Fruit fly (Drosophila melanogaster) whole organism, embryonic: Measurements from ENCODE around the gene CG5381.

ENCODE experiments used
- Antp ChIP-seq: fragments of 200-800 bp; sonication (Bioruptor generic); optimal IDR thresholded peaks from 3 replicates; lab custom pipeline; 2016; ENCODE audit warnings: missing biosample characterization, missing genetic modification characterization
- CG11085 ChIP-seq: fragments of 200-800 bp; sonication (Bioruptor generic); IDR thresholded peaks from 2 replicates; pipeline ENCODE4 v1.3.6; 2022; ENCODE audit warnings: missing biosample characterization, missing genetic modification characterization
- CG12104 ChIP-seq: fragments of 200-800 bp; sonication (Bioruptor generic); optimal IDR thresholded peaks from 3 replicates; lab custom pipeline; 2016; ENCODE audit warnings: missing biosample characterization, missing genetic modification characterization
- CG12299 ChIP-seq: fragments of 200-800 bp; sonication (Bioruptor generic); optimal IDR thresholded peaks from 2 replicates; lab custom pipeline; 2018; ENCODE audit warnings: missing biosample characterization, mild to moderate bottlenecking, missing genetic modification characterization
- CG13624 ChIP-seq: fragments of 200-800 bp; sonication (Bioruptor generic); optimal IDR thresholded peaks from 2 replicates; lab custom pipeline; 2016; ENCODE audit warnings: missing biosample characterization, missing genetic modification characterization
- CG13894 ChIP-seq: fragments of 200-800 bp; sonication (Bioruptor generic); optimal IDR thresholded peaks from 3 replicates; lab custom pipeline; 2018; ENCODE audit warnings: missing biosample characterization, mild to moderate bottlenecking, missing genetic modification characterization, moderate library complexity
- CG14860 ChIP-seq: fragments of 200-800 bp; sonication (Bioruptor generic); IDR thresholded peaks from 3 replicates; pipeline ENCODE4 v1.3.6; 2022; ENCODE audit warnings: missing biosample characterization, missing genetic modification characterization; ENCODE audit not compliant: partially characterized antibody
- CG15696 ChIP-seq: fragments of 200-800 bp; sonication (Bioruptor generic); optimal IDR thresholded peaks from 2 replicates; lab custom pipeline; 2019; ENCODE audit warnings: missing biosample characterization, mild to moderate bottlenecking, missing genetic modification characterization, moderate library complexity
- CG17328 ChIP-seq: fragments of 200-800 bp; sonication (Bioruptor generic); IDR thresholded peaks from 2 replicates; pipeline ENCODE4 v1.3.6; 2022; ENCODE audit warnings: missing biosample characterization, missing genetic modification characterization
- CG17385 ChIP-seq: fragments of 200-800 bp; sonication (Bioruptor generic); optimal IDR thresholded peaks from 3 replicates; lab custom pipeline; 2018; ENCODE audit warnings: missing biosample characterization, mild to moderate bottlenecking, missing genetic modification characterization
- CG3065 ChIP-seq: fragments of 200-800 bp; sonication (Bioruptor generic); optimal IDR thresholded peaks from 2 replicates; lab custom pipeline; 2016; ENCODE audit warnings: missing biosample characterization, missing genetic modification characterization
- CG33557 ChIP-seq: fragments of 200-800 bp; sonication (Bioruptor generic); optimal IDR thresholded peaks from 2 replicates; lab custom pipeline; 2019; ENCODE audit warnings: missing biosample characterization, mild to moderate bottlenecking, missing genetic modification characterization, moderate library complexity
- CG8290 ChIP-seq, 3 experiments: fragments of 200-800 bp; sonication (Bioruptor generic); optimal IDR thresholded peaks; 2 replicates each; lab custom pipeline; 2016 to 2019; ENCODE audit warnings: missing biosample characterization in 3 of 3, missing genetic modification characterization in 3 of 3, mild to moderate bottlenecking in 2 of 3, moderate library complexity in 1 of 3
- CG8388 ChIP-seq: fragments of 200-800 bp; sonication (Bioruptor generic); optimal IDR thresholded peaks from 2 replicates; lab custom pipeline; 2019; ENCODE audit warnings: missing biosample characterization, mild to moderate bottlenecking, missing genetic modification characterization, moderate library complexity
- CG9727 ChIP-seq: fragments of 200-800 bp; sonication (Bioruptor generic); optimal IDR thresholded peaks from 3 replicates; lab custom pipeline; 2017; ENCODE audit warnings: missing biosample characterization, mild to moderate bottlenecking, missing genetic modification characterization
- CG9817 ChIP-seq: fragments of 200-800 bp; sonication (Bioruptor generic); optimal IDR thresholded peaks from 2 replicates; lab custom pipeline; 2018; ENCODE audit warnings: missing biosample characterization, mild to moderate bottlenecking, missing genetic modification characterization, moderate library complexity
- CTCF ChIP-seq: fragments of 200-800 bp; sonication (Bioruptor generic); optimal IDR thresholded peaks from 2 replicates; lab custom pipeline; 2017; ENCODE audit warnings: missing biosample characterization, mild to moderate bottlenecking, missing genetic modification characterization, moderate library complexity
- Camta ChIP-seq: fragments of 200-800 bp; sonication (Bioruptor generic); optimal IDR thresholded peaks from 2 replicates; lab custom pipeline; 2016; ENCODE audit warnings: missing biosample characterization, missing genetic modification characterization
- Doc3 ChIP-seq: fragments of 200-800 bp; sonication (Bioruptor generic); IDR thresholded peaks from 3 replicates; pipeline ENCODE4 v1.3.6; 2022; ENCODE audit warnings: missing biosample characterization, missing genetic modification characterization; ENCODE audit not compliant: partially characterized antibody
- Ets97D ChIP-seq: fragments of 200-800 bp; sonication (Bioruptor generic); optimal IDR thresholded peaks from 3 replicates; lab custom pipeline; 2016; ENCODE audit warnings: missing biosample characterization, missing genetic modification characterization
- Fer3 ChIP-seq: fragments of 200-800 bp; sonication (Bioruptor generic); optimal IDR thresholded peaks from 2 replicates; lab custom pipeline; 2018; ENCODE audit warnings: missing biosample characterization, mild to moderate bottlenecking, missing genetic modification characterization, moderate library complexity
- Gug ChIP-seq: fragments of 200-800 bp; sonication (Bioruptor generic); IDR thresholded peaks from 4 replicates; pipeline ENCODE4 v1.3.6; 2022; ENCODE audit warnings: missing biosample characterization, missing genetic modification characterization
- Hand ChIP-seq: fragments of 200-800 bp; sonication (Bioruptor generic); optimal IDR thresholded peaks from 2 replicates; lab custom pipeline; 2017; ENCODE audit warnings: mild to moderate bottlenecking, missing biosample characterization, missing genetic modification reagents, missing genetic modification characterization
- Hey ChIP-seq: fragments of 200-800 bp; sonication (Bioruptor generic); optimal IDR thresholded peaks from 3 replicates; lab custom pipeline; 2018; ENCODE audit warnings: missing biosample characterization, mild to moderate bottlenecking, missing genetic modification characterization
- MESR4 ChIP-seq: fragments of 200-800 bp; sonication (Bioruptor generic); optimal IDR thresholded peaks from 2 replicates; lab custom pipeline; 2018; ENCODE audit warnings: missing biosample characterization, mild to moderate bottlenecking, missing genetic modification characterization, moderate library complexity
- Oaz ChIP-seq: fragments of 200-800 bp; sonication (Bioruptor generic); IDR thresholded peaks from 2 replicates; pipeline ENCODE4 v1.3.6; 2022; ENCODE audit warnings: missing biosample characterization, missing genetic modification characterization
- Opbp ChIP-seq: fragments of 200-800 bp; sonication (Bioruptor generic); IDR thresholded peaks from 3 replicates; pipeline ENCODE4 v1.3.6; 2022; ENCODE audit warnings: missing biosample characterization, missing genetic modification characterization; ENCODE audit not compliant: partially characterized antibody
- Pdp1 ChIP-seq, 2 experiments: fragments of 200-800 bp; sonication (Bioruptor generic); optimal IDR thresholded peaks; 3 replicates each; lab custom pipeline; 2016; ENCODE audit warnings: missing biosample characterization in 2 of 2, missing genetic modification characterization in 2 of 2, mild to moderate bottlenecking in 1 of 2, moderate library complexity in 1 of 2
- Ptx1 ChIP-seq: fragments of 200-800 bp; sonication (Bioruptor generic); IDR thresholded peaks from 2 replicates; pipeline ENCODE4 v1.3.6; 2022; ENCODE audit warnings: missing biosample characterization, missing genetic modification characterization
- TFAM ChIP-seq: fragments of 200-800 bp; sonication (Bioruptor generic); optimal IDR thresholded peaks from 2 replicates; lab custom pipeline; 2017; ENCODE audit warnings: missing biosample characterization, missing genetic modification characterization, inconsistent platforms
- al ChIP-seq: fragments of 200-800 bp; sonication (Bioruptor generic); IDR thresholded peaks from 2 replicates; pipeline ENCODE4 v1.3.6; 2022; ENCODE audit warnings: missing biosample characterization, missing genetic modification characterization
- br ChIP-seq: fragments of >200 bp; optimal IDR thresholded peaks from 2 replicates; lab custom pipeline; 2017
- ci ChIP-seq: fragments of 200-800 bp; sonication (Bioruptor generic); IDR thresholded peaks from 3 replicates; pipeline ENCODE4 v1.3.6; 2022; ENCODE audit warnings: missing biosample characterization, missing genetic modification characterization
- cwo ChIP-seq: fragments of 200-800 bp; sonication (Bioruptor generic); optimal IDR thresholded peaks from 3 replicates; lab custom pipeline; 2017; ENCODE audit warnings: missing biosample characterization, missing genetic modification characterization, mild to moderate bottlenecking, moderate library complexity, missing genetic modification reagents
- danr ChIP-seq: fragments of 200-800 bp; sonication (Bioruptor generic); IDR thresholded peaks from 2 replicates; pipeline ENCODE4 v1.3.6; 2022; ENCODE audit warnings: missing biosample characterization, missing genetic modification characterization
- dimm ChIP-seq: fragments of 200-800 bp; sonication (Bioruptor generic); IDR thresholded peaks from 2 replicates; pipeline ENCODE4 v1.3.6; 2022; ENCODE audit warnings: missing biosample characterization, missing genetic modification characterization
- dpn ChIP-seq, 2 experiments: fragments of 200-800 bp; sonication (Bioruptor generic); optimal IDR thresholded peaks; 3 replicates each; lab custom pipeline; 2016; ENCODE audit warnings: missing biosample characterization in 2 of 2, missing genetic modification characterization in 2 of 2
- ems ChIP-seq: fragments of 200-800 bp; sonication (Bioruptor generic); optimal IDR thresholded peaks from 3 replicates; lab custom pipeline; 2016; ENCODE audit warnings: missing biosample characterization, missing genetic modification characterization
- fru ChIP-seq: fragments of >200 bp; optimal IDR thresholded peaks from 2 replicates; lab custom pipeline; 2017
- gce ChIP-seq: fragments of 200-800 bp; sonication (Bioruptor generic); IDR thresholded peaks from 3 replicates; pipeline ENCODE4 v1.3.6; 2022; ENCODE audit warnings: missing biosample characterization, missing genetic modification characterization
- hth ChIP-seq: fragments of >200 bp; optimal IDR thresholded peaks from 2 replicates; lab custom pipeline; 2017; ENCODE audit warnings: inconsistent platforms
- jigr1 ChIP-seq: fragments of 200-800 bp; sonication (Bioruptor generic); IDR thresholded peaks from 3 replicates; pipeline ENCODE4 v1.3.6; 2022; ENCODE audit warnings: missing biosample characterization, missing genetic modification characterization
- nau ChIP-seq: fragments of 200-800 bp; sonication (Bioruptor generic); optimal IDR thresholded peaks from 3 replicates; lab custom pipeline; 2017; ENCODE audit warnings: missing biosample characterization, mild to moderate bottlenecking, missing genetic modification characterization, missing genetic modification reagents
- nerfin-2 ChIP-seq: fragments of 200-800 bp; sonication (Bioruptor generic); IDR thresholded peaks from 2 replicates; pipeline ENCODE4 v1.3.6; 2022; ENCODE audit warnings: missing biosample characterization, missing genetic modification characterization; ENCODE audit not compliant: partially characterized antibody
- otp ChIP-seq: fragments of 200-800 bp; sonication (Bioruptor generic); IDR thresholded peaks from 3 replicates; pipeline ENCODE4, ENCODE4 v1.3.6; 2022; ENCODE audit warnings: missing biosample characterization, missing genetic modification characterization
- sim ChIP-seq: fragments of 200-800 bp; sonication (Bioruptor generic); IDR thresholded peaks from 2 replicates; pipeline ENCODE4 v1.3.6; 2022; ENCODE audit warnings: missing biosample characterization, missing genetic modification characterization
- slou ChIP-seq: fragments of 200-800 bp; sonication (Bioruptor generic); optimal IDR thresholded peaks from 3 replicates; lab custom pipeline; 2016; ENCODE audit warnings: missing biosample characterization, missing genetic modification characterization
- sna ChIP-seq: fragments of 200-800 bp; sonication (Bioruptor generic); IDR thresholded peaks from 2 replicates; pipeline ENCODE4 v1.3.6; 2022; ENCODE audit warnings: missing biosample characterization, missing genetic modification characterization; ENCODE audit not compliant: partially characterized antibody
- sqz ChIP-seq: fragments of 200-800 bp; sonication (Bioruptor generic); optimal IDR thresholded peaks from 3 replicates; lab custom pipeline; 2018; ENCODE audit warnings: missing biosample characterization, mild to moderate bottlenecking, missing genetic modification characterization
- tin ChIP-seq: fragments of 200-800 bp; sonication (Bioruptor generic); optimal IDR thresholded peaks from 3 replicates; lab custom pipeline; 2016; ENCODE audit warnings: missing biosample characterization, missing genetic modification characterization
- wek ChIP-seq: fragments of 200-800 bp; sonication (Bioruptor generic); optimal IDR thresholded peaks from 3 replicates; lab custom pipeline; 2018; ENCODE audit warnings: missing biosample characterization, mild to moderate bottlenecking, missing genetic modification characterization, moderate library complexity
- zf30C ChIP-seq: fragments of 200-800 bp; sonication (Bioruptor generic); optimal IDR thresholded peaks from 3 replicates; lab custom pipeline; 2018; ENCODE audit warnings: missing biosample characterization, mild to moderate bottlenecking, missing genetic modification characterization

The CG5381 gene

dm6 chr2L:10334854-10335277 lies 12.0 kb upstream of the CG5381 start (continued):
- TF ChIP-seq nau (GFP tag; lab: Kevin White, UChicago) = peak; percentile 85
- TF ChIP-seq sqz (GFP tag; lab: Kevin White, UChicago) = peak; percentile 76
- TF ChIP-seq CG33557 = peak; percentile 76
- TF ChIP-seq slou (GFP tag; lab: Kevin White, UChicago) = no peak
- no peak for TF ChIP-seq CG11085 (GFP tag; lab: Robert Waterston, UW)
- TF ChIP-seq nerfin-2 = no peak
- peak; percentile 38 for TF ChIP-seq tin (GFP tag; lab: Kevin White, UChicago)
- peak; percentile 63 for TF ChIP-seq sna (GFP tag; lab: Robert Waterston, UW)
- no peak; the same call in 2 of the 3 replicates for TF ChIP-seq otp (GFP tag; lab: Robert Waterston, UW)
- peak; percentile 53 for TF ChIP-seq CG17328 (GFP tag; lab: Robert Waterston, UW)
- peak; percentile 63 for TF ChIP-seq Fer3 (tag; lab: Kevin White, UChicago)
- TF ChIP-seq Gug (GFP tag; lab: Robert Waterston, UW) = no peak
- peak; percentile 35; the same call in 1 of the 2 replicates for TF ChIP-seq Ptx1 (GFP tag; lab: Robert Waterston, UW)
- no peak for TF ChIP-seq CG3065 (GFP tag; lab: Kevin White, UChicago)
- peak; percentile 20 for TF ChIP-seq Antp
- TF ChIP-seq fru (lab: Kevin White, UChicago) = no peak
- TF ChIP-seq hth (lab: Kevin White, UChicago) = no peak
- TF ChIP-seq TFAM (GFP tag; lab: Kevin White, UChicago) = no peak
- no peak for TF ChIP-seq al (GFP tag; lab: Robert Waterston, UW)
- TF ChIP-seq dpn (GFP tag; optimal IDR thresholded peaks at IDR 0.05; lab: Kevin White, UChicago) = peak; percentile 44 to 62
- peak; percentile 38 to 97 for TF ChIP-seq Pdp1 (GFP tag; optimal IDR thresholded peaks at IDR 0.05; lab: Kevin White, UChicago)
- peak; percentile 93 for TF ChIP-seq CG13894 (tag; lab: Kevin White, UChicago)
- peak; percentile 20 for TF ChIP-seq Hand (GFP tag; lab: Kevin White, UChicago)
- no peak; the same call in 2 of the 3 replicates for TF ChIP-seq ci (GFP tag; lab: Robert Waterston, UW)
- peak; percentile 36 for TF ChIP-seq Camta
- no peak for TF ChIP-seq dimm (GFP tag; lab: Robert Waterston, UW)
- peak; percentile 72 for TF ChIP-seq CG15696 (tag; lab: Kevin White, UChicago)
- peak; percentile 70 for TF ChIP-seq MESR4
- TF ChIP-seq cwo = peak; percentile 61
- no peak for TF ChIP-seq danr (GFP tag; lab: Robert Waterston, UW)
- no peak for TF ChIP-seq br
- peak; percentile 26 for TF ChIP-seq CTCF (GFP tag; lab: Kevin White, UChicago)
- peak; percentile 2 for TF ChIP-seq CG8290 (GFP tag; optimal IDR thresholded peaks at IDR 0.05; lab: Kevin White, UChicago)
- TF ChIP-seq CG8290 (tag; optimal IDR thresholded peaks at IDR 0.05; lab: Kevin White, UChicago) = peak; percentile 75 to 91
- TF ChIP-seq Opbp (GFP tag; lab: Robert Waterston, UW) = no peak; the same call in 2 of the 3 replicates
- TF ChIP-seq gce (GFP tag; lab: Robert Waterston, UW) = no peak
- TF ChIP-seq CG9817 (tag; lab: Kevin White, UChicago) = no peak
- TF ChIP-seq sim (GFP tag; lab: Robert Waterston, UW) = no peak
- TF ChIP-seq CG13624 (GFP tag; lab: Kevin White, UChicago) = peak; percentile 68
- TF ChIP-seq Hey (tag; lab: Kevin White, UChicago) = no peak
- TF ChIP-seq wek (GFP tag; lab: Kevin White, UChicago) = peak; percentile 80
- TF ChIP-seq CG14860 (GFP tag; lab: Robert Waterston, UW) = no peak
- TF ChIP-seq jigr1 = no peak
- peak; percentile 57 for TF ChIP-seq CG9727
- TF ChIP-seq zf30C (GFP tag; lab: Kevin White, UChicago) = no peak
- no peak for TF ChIP-seq Ets97D (GFP tag; lab: Kevin White, UChicago)
- 0 out of 3 replicates have a peak, but pooled peaks have one; percentile 11 for TF ChIP-seq Doc3 (GFP tag; lab: Robert Waterston, UW)
- TF ChIP-seq Oaz = no peak
- peak; percentile 52 for TF ChIP-seq ems (GFP tag; lab: Kevin White, UChicago)
- peak; percentile 64 for TF ChIP-seq CG17385 (GFP tag; lab: Kevin White, UChicago)
- peak; percentile 70 for TF ChIP-seq CG12299
- TF ChIP-seq CG8388 = peak; percentile 48
- no peak for TF ChIP-seq CG12104 (GFP tag; lab: Kevin White, UChicago)
